Fruit fly (Drosophila melanogaster) whole organism, embryonic: Measurements from ENCODE around the gene CG6136.

Experiments used
- ATbp ChIP-seq: fragments of 200-800 bp; sonication (Bioruptor generic); optimal IDR thresholded peaks from 2 replicates; lab custom pipeline; 2017; ENCODE audit warnings: missing biosample characterization, mild to moderate bottlenecking, missing genetic modification characterization, missing genetic modification reagents
- Adf1 ChIP-seq: fragments of 200-800 bp; sonication (Bioruptor generic); IDR thresholded peaks from 2 replicates; pipeline ENCODE4 v1.3.6; 2022; ENCODE audit warnings: missing biosample characterization, missing genetic modification characterization
- CG10654 ChIP-seq: fragments of 200-800 bp; sonication (Bioruptor generic); optimal IDR thresholded peaks from 2 replicates; lab custom pipeline; 2016; ENCODE audit warnings: missing biosample characterization, missing genetic modification characterization
- CG11085 ChIP-seq: fragments of 200-800 bp; sonication (Bioruptor generic); IDR thresholded peaks from 2 replicates; pipeline ENCODE4 v1.3.6; 2022; ENCODE audit warnings: missing biosample characterization, missing genetic modification characterization
- CG15479 ChIP-seq: fragments of 200-800 bp; sonication (Bioruptor generic); optimal IDR thresholded peaks from 3 replicates; lab custom pipeline; 2019; ENCODE audit warnings: missing biosample characterization, mild to moderate bottlenecking, missing genetic modification characterization, moderate library complexity
- CG2116 ChIP-seq: fragments of 200-800 bp; sonication (Bioruptor generic); optimal IDR thresholded peaks from 3 replicates; lab custom pipeline; 2018; ENCODE audit warnings: missing biosample characterization, mild to moderate bottlenecking, missing genetic modification characterization
- CG2199 ChIP-seq: fragments of 200-800 bp; sonication (Bioruptor generic); IDR thresholded peaks from 3 replicates; pipeline ENCODE4 v1.3.6; 2022; ENCODE audit warnings: missing biosample characterization, missing genetic modification characterization
- CG32767 ChIP-seq: fragments of 200-800 bp; sonication (Bioruptor generic); IDR thresholded peaks from 2 replicates; pipeline ENCODE4 v1.3.6; 2022; ENCODE audit warnings: missing biosample characterization, missing genetic modification characterization
- CG4707 ChIP-seq: fragments of 200-800 bp; sonication (Bioruptor generic); optimal IDR thresholded peaks from 2 replicates; lab custom pipeline; 2018; ENCODE audit warnings: missing biosample characterization, mild to moderate bottlenecking, missing genetic modification characterization, moderate library complexity
- CG8478 ChIP-seq: fragments of >200 bp; optimal IDR thresholded peaks from 2 replicates; lab custom pipeline; 2018
- CG9437 ChIP-seq: fragments of 200-800 bp; sonication (Bioruptor generic); optimal IDR thresholded peaks from 2 replicates; lab custom pipeline; 2018; ENCODE audit warnings: missing biosample characterization, mild to moderate bottlenecking, missing genetic modification characterization
- D ChIP-seq, 2 experiments: fragments of 200-800 bp in 1 of 2; fragments of >200 bp in 1 of 2; sonication (Bioruptor generic) in 1 of 2; optimal IDR thresholded peaks; 2 replicates in 1 of 2; 3 replicates in 1 of 2; lab custom pipeline; 2017; ENCODE audit warnings: mild to moderate bottlenecking in 1 of 2, missing biosample characterization in 1 of 2, missing genetic modification characterization in 1 of 2, missing genetic modification reagents in 1 of 2
- Dbx ChIP-seq: fragments of 200-800 bp; sonication (Bioruptor generic); IDR thresholded peaks from 3 replicates; pipeline ENCODE4 v1.3.6; 2022; ENCODE audit warnings: missing biosample characterization, missing genetic modification characterization
- Deaf1 ChIP-seq: fragments of 200-800 bp; optimal IDR thresholded peaks from 3 replicates; lab custom pipeline; 2019; ENCODE audit warnings: missing biosample characterization, mild to moderate bottlenecking, missing genetic modification characterization, moderate library complexity
- Hey ChIP-seq: fragments of 200-800 bp; sonication (Bioruptor generic); optimal IDR thresholded peaks from 3 replicates; lab custom pipeline; 2018; ENCODE audit warnings: missing biosample characterization, mild to moderate bottlenecking, missing genetic modification characterization
- Hr78 ChIP-seq, 2 experiments: fragments of 200-800 bp in 1 of 2; fragments of >200 bp in 1 of 2; sonication (Bioruptor generic) in 1 of 2; optimal IDR thresholded peaks; 2 replicates each; lab custom pipeline; 2017 to 2019; ENCODE audit warnings: missing biosample characterization in 2 of 2, missing genetic modification characterization in 2 of 2, mild to moderate bottlenecking in 1 of 2, moderate library complexity in 1 of 2
- MBD-R2 ChIP-seq: fragments of 200-800 bp; sonication (Bioruptor generic); IDR thresholded peaks from 2 replicates; pipeline ENCODE4 v1.3.6; 2022; ENCODE audit warnings: missing biosample characterization, missing genetic modification characterization
- Med ChIP-seq: fragments of 200-800 bp; sonication (Bioruptor generic); peaks from one replicate; lab custom pipeline; 2016; ENCODE audit warnings: missing biosample characterization, missing genetic modification characterization, mild to moderate bottlenecking, inconsistent platforms, moderate library complexity
- NFAT ChIP-seq: fragments of 200-800 bp; sonication (Bioruptor generic); IDR thresholded peaks from 2 replicates; pipeline ENCODE4 v1.3.6; 2022; ENCODE audit warnings: missing biosample characterization, missing genetic modification characterization
- Pdp1 ChIP-seq, 2 experiments: fragments of 200-800 bp; sonication (Bioruptor generic); optimal IDR thresholded peaks; 3 replicates each; lab custom pipeline; 2016; ENCODE audit warnings: missing biosample characterization in 2 of 2, missing genetic modification characterization in 2 of 2, mild to moderate bottlenecking in 1 of 2, moderate library complexity in 1 of 2
- Ravus ChIP-seq: fragments of 200-800 bp; sonication (Bioruptor generic); IDR thresholded peaks from 2 replicates; pipeline ENCODE4 v1.3.6; 2022; ENCODE audit warnings: missing biosample characterization, missing genetic modification characterization
- Rfx ChIP-seq: fragments of 200-800 bp; sonication (Bioruptor generic); IDR thresholded peaks from 2 replicates; pipeline ENCODE4 v1.3.6; 2022; ENCODE audit warnings: missing biosample characterization, missing genetic modification characterization
- Spps ChIP-seq: fragments of 200-800 bp; sonication (Bioruptor generic); optimal IDR thresholded peaks from 2 replicates; lab custom pipeline; 2018; ENCODE audit warnings: missing biosample characterization, mild to moderate bottlenecking, missing genetic modification characterization
- Trl ChIP-seq, 3 experiments: fragments of >200 bp in 2 of 3; fragments of 200-800 bp in 1 of 3; sonication (Bioruptor generic) in 1 of 3; optimal IDR thresholded peaks; 2 replicates in 1 of 3; 3 replicates in 2 of 3; lab custom pipeline; 2016 to 2017; ENCODE audit warnings: missing biosample characterization in 1 of 3, missing genetic modification characterization in 1 of 3
- abd-A ChIP-seq: fragments of 200-800 bp; sonication (Bioruptor generic); optimal IDR thresholded peaks from 3 replicates; lab custom pipeline; 2019; ENCODE audit warnings: missing biosample characterization, mild to moderate bottlenecking, missing genetic modification characterization, moderate library complexity
- cad ChIP-seq: fragments of >200 bp; optimal IDR thresholded peaks from 2 replicates; lab custom pipeline; 2017; ENCODE audit warnings: missing biosample characterization, missing genetic modification characterization
- cg ChIP-seq: fragments of 200-800 bp; sonication (Bioruptor generic); optimal IDR thresholded peaks from 3 replicates; lab custom pipeline; 2019; ENCODE audit warnings: missing biosample characterization, mild to moderate bottlenecking, missing genetic modification characterization, moderate library complexity
- chinmo ChIP-seq: fragments of 200-800 bp; sonication (Bioruptor generic); IDR thresholded peaks from 4 replicates; pipeline ENCODE4 v1.3.6; 2022; ENCODE audit warnings: missing biosample characterization, missing genetic modification characterization; ENCODE audit not compliant: partially characterized antibody
- crp ChIP-seq, 2 experiments: fragments of 200-800 bp; sonication (Bioruptor generic); optimal IDR thresholded peaks; 2 replicates in 1 of 2; 3 replicates in 1 of 2; lab custom pipeline; 2017; ENCODE audit warnings: missing biosample characterization in 2 of 2, missing genetic modification characterization in 2 of 2, mild to moderate bottlenecking in 1 of 2, moderate library complexity in 1 of 2
- ewg ChIP-seq: fragments of 200-800 bp; sonication (Bioruptor generic); optimal IDR thresholded peaks from 3 replicates; lab custom pipeline; 2017; ENCODE audit warnings: mild to moderate bottlenecking, missing biosample characterization, missing genetic modification reagents, missing genetic modification characterization
- kni ChIP-seq: fragments of 200-800 bp; sonication (Bioruptor generic); optimal IDR thresholded peaks from 3 replicates; lab custom pipeline; 2017; ENCODE audit warnings: mild to moderate bottlenecking, missing biosample characterization, missing genetic modification reagents, missing genetic modification characterization
- oc ChIP-seq: fragments of 200-800 bp; sonication (Bioruptor generic); optimal IDR thresholded peaks from 2 replicates; lab custom pipeline; 2018; ENCODE audit warnings: missing biosample characterization, mild to moderate bottlenecking, missing genetic modification characterization, moderate library complexity
- pros ChIP-seq: fragments of 200-800 bp; sonication (Bioruptor generic); optimal IDR thresholded peaks from 3 replicates; lab custom pipeline; 2019; ENCODE audit warnings: missing biosample characterization, mild to moderate bottlenecking, missing genetic modification characterization, moderate library complexity
- pzg ChIP-seq: fragments of 200-800 bp; sonication (Bioruptor generic); optimal IDR thresholded peaks from 3 replicates; lab custom pipeline; 2018; ENCODE audit warnings: missing biosample characterization, mild to moderate bottlenecking, missing genetic modification characterization, moderate library complexity
- sqz ChIP-seq: fragments of 200-800 bp; sonication (Bioruptor generic); optimal IDR thresholded peaks from 3 replicates; lab custom pipeline; 2018; ENCODE audit warnings: missing biosample characterization, mild to moderate bottlenecking, missing genetic modification characterization
- stwl ChIP-seq: fragments of 200-800 bp; sonication (Bioruptor generic); optimal IDR thresholded peaks from 3 replicates; lab custom pipeline; 2018; ENCODE audit warnings: missing biosample characterization, mild to moderate bottlenecking, missing genetic modification characterization, moderate library complexity
- unc-4 ChIP-seq: fragments of 200-800 bp; sonication (Bioruptor generic); IDR thresholded peaks from 2 replicates; pipeline ENCODE4 v1.3.6; 2022; ENCODE audit warnings: missing biosample characterization, missing genetic modification characterization; ENCODE audit not compliant: partially characterized antibody
- zen ChIP-seq: fragments of 200-800 bp; sonication (Bioruptor generic); optimal IDR thresholded peaks from 3 replicates; lab custom pipeline; 2018; ENCODE audit warnings: missing biosample characterization, mild to moderate bottlenecking, missing genetic modification characterization, moderate library complexity

The CG6136 gene

DNA sequence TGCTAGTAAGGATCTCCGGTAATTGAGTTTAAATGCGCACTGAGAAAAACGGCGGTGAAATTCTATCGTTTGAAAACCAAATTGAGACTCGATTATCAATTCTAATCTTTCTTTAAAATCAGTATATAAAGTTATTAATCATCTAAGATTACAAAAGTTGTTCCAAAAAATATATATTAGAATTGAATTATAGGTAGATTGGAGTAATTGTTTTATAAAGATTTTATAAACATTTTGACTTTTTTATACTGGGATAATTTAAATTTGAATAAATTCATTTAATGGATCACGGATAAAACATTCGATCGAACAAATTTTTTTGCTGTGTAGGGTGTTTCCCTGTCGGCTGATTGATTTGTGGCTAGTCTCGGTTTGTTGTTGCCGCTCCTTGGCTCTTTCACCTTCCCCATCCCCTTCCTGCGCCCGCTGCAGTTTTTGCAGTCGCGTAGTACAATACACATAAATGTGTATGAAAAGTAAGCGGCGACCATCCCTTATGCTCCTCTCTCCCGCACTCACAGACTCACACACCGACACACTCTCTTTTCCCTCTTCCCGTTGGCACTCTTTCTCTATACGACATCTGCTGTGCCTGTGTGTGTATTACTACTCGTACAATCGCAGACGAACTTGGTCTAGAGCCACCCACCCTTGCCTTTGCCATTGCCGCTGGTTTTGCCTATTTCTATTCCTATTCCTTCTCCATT is 47.0 kb upstream of the CG6136 start (continued):
- TF ChIP-seq CG10654 (GFP tag; lab: Kevin White, UChicago) (peak; percentile 49), MBD-R2 (no peak), Ravus (GFP tag; lab: Robert Waterston, UW) (no peak), sqz (GFP tag; lab: Kevin White, UChicago) (peak; percentile 32), pzg (GFP tag; lab: Kevin White, UChicago) (no peak)
- TF ChIP-seq, all 482 proteins: peak for 226

- TF ChIP-seq unc-4: no peak
- no peak for TF ChIP-seq Spps
- TF ChIP-seq CG8478 (lab: Kevin White, UChicago): peak; percentile 75
- TF ChIP-seq ewg (GFP tag; lab: Kevin White, UChicago): peak; percentile 79
- peak in 1 of 2 experiments; percentile 15 for TF ChIP-seq Pdp1 (GFP tag; optimal IDR thresholded peaks at IDR 0.05; lab: Kevin White, UChicago)
- TF ChIP-seq CG15479 (GFP tag; lab: Kevin White, UChicago): peak; percentile 84
- 0 out of 2 replicates have a peak, but pooled peaks have one; percentile 7 for TF ChIP-seq MBD-R2
- no peak for TF ChIP-seq cad (GFP tag; lab: Kevin White, UChicago)
- TF ChIP-seq Dbx: 0 out of 3 replicates have a peak, but pooled peaks have one; percentile 9
- TF ChIP-seq stwl (tag; lab: Kevin White, UChicago): peak; percentile 7
- peak; percentile 13 for TF ChIP-seq zen (tag; lab: Kevin White, UChicago)
- no peak for TF ChIP-seq kni (GFP tag; lab: Kevin White, UChicago)
- TF ChIP-seq Rfx (GFP tag; lab: Robert Waterston, UW): peak; percentile 23; the same call in 1 of the 2 replicates
- peak; percentile 86 for TF ChIP-seq cg (GFP tag; lab: Kevin White, UChicago)
- 0 out of 2 replicates have a peak, but pooled peaks have one; percentile 16 for TF ChIP-seq CG32767 (GFP tag; lab: Robert Waterston, UW)
- TF ChIP-seq D (optimal IDR thresholded peaks at IDR 0.05; lab: Kevin White, UChicago): peak; percentile 53
- no peak for TF ChIP-seq D (GFP tag; optimal IDR thresholded peaks at IDR 0.05; lab: Kevin White, UChicago)
- TF ChIP-seq NFAT (GFP tag; lab: Robert Waterston, UW): no peak
- TF ChIP-seq Hr78 (GFP tag; optimal IDR thresholded peaks at IDR 0.05; lab: Kevin White, UChicago): peak in 1 of 2 experiments; percentile 56
- peak; percentile 53 for TF ChIP-seq oc (tag; lab: Kevin White, UChicago)
- peak; percentile 99 for TF ChIP-seq CG9437 (GFP tag; lab: Kevin White, UChicago)
- peak; percentile 28 to 37 for TF ChIP-seq Trl (optimal IDR thresholded peaks at IDR 0.05; lab: Kevin White, UChicago)
- no peak for TF ChIP-seq Trl (GFP tag; optimal IDR thresholded peaks at IDR 0.05; lab: Kevin White, UChicago)
- TF ChIP-seq Hey: peak; percentile 5
- TF ChIP-seq CG2199: 0 out of 3 replicates have a peak, but pooled peaks have one; percentile 43
- TF ChIP-seq Deaf1: peak; percentile 71
- TF ChIP-seq Adf1 (GFP tag; lab: Robert Waterston, UW): peak; percentile 85
- peak; percentile 82 for TF ChIP-seq abd-A (tag; lab: Kevin White, UChicago)
- peak; percentile 79 for TF ChIP-seq pros (GFP tag; lab: Kevin White, UChicago)
- no peak for TF ChIP-seq crp (GFP tag; optimal IDR thresholded peaks at IDR 0.05; lab: Kevin White, UChicago)
- no peak for TF ChIP-seq CG4707 (GFP tag; lab: Kevin White, UChicago)
- TF ChIP-seq CG2116 (GFP tag; lab: Kevin White, UChicago): no peak
- peak; percentile 73 for TF ChIP-seq Med (GFP tag; lab: Kevin White, UChicago)
- TF ChIP-seq ATbp (GFP tag; lab: Kevin White, UChicago): no peak
- TF ChIP-seq chinmo (GFP tag; lab: Robert Waterston, UW): peak; percentile 58; the same call in 1 of the 4 replicates
- TF ChIP-seq CG11085 (GFP tag; lab: Robert Waterston, UW): no peak
Observed at dm6 chr3R:15417761-15418754, 46.0 kb upstream of the CG6136 start.
